1 fruit fly cellular context compared by ENCODE assay signal in genomic region chr3L:14999284-15000019, dm6.
TF ChIP-seq lines count a peak whose summit lies in the region.

mRpL39 (minus strand) TSS chr3L:14999666.
Prosbeta2 (plus strand) TSS chr3L:14999951.

TF ChIP-seq in whole organism, embryonic, 481 proteins besides CTCF, POLR2A, EP300 and RAD21 (continued from another document and continues in another):
- TF ChIP-seq CG8478 (optimal IDR thresholded peaks at IDR 0.05; lab: Kevin White, UChicago) (no peak), dysf (GFP tag; IDR thresholded peaks at IDR 0.05; lab: Robert Waterston, UW) (peak; percentile 77), CG11093 (GFP tag; IDR thresholded peaks at IDR 0.05; lab: Robert Waterston, UW) (peak; percentile 38; the same call in 1 of the 3 replicates), trem (tag; optimal IDR thresholded peaks at IDR 0.05; lab: Kevin White, UChicago) (no peak), CG34422 (GFP tag; IDR thresholded peaks at IDR 0.05; lab: Robert Waterston, UW) (peak; percentile 84), slou (GFP tag; optimal IDR thresholded peaks at IDR 0.05; lab: Kevin White, UChicago) (peak; percentile 66), vnd (GFP tag; IDR thresholded peaks at IDR 0.05; lab: Robert Waterston, UW; ENCODE audit: partially characterized antibody) (peak; percentile 98), CG12219 (GFP tag; optimal IDR thresholded peaks at IDR 0.05; lab: Kevin White, UChicago) (no peak), twi (tag; optimal IDR thresholded peaks at IDR 0.05; lab: Kevin White, UChicago) (no peak), CHES-1-like (GFP tag; optimal IDR thresholded peaks at IDR 0.05; lab: Kevin White, UChicago) (no peak), shn (GFP tag; optimal IDR thresholded peaks at IDR 0.05; lab: Kevin White, UChicago) (no peak), wdn (GFP tag; IDR thresholded peaks at IDR 0.05; lab: Robert Waterston, UW) (0 out of 2 replicates have a peak, but pooled peaks have one; percentile 41), CG7372 (GFP tag; IDR thresholded peaks at IDR 0.05; lab: Robert Waterston, UW) (peak; percentile 47), Kr (GFP tag; optimal IDR thresholded peaks at IDR 0.05; lab: Kevin White, UChicago) (no peak), CG15269 (tag; optimal IDR thresholded peaks at IDR 0.05; lab: Kevin White, UChicago) (no peak), Sox102F (GFP tag; optimal IDR thresholded peaks at IDR 0.05; lab: Kevin White, UChicago) (no peak), CG5180 (GFP tag; optimal IDR thresholded peaks at IDR 0.05; lab: Kevin White, UChicago) (no peak), tgo (GFP tag; IDR thresholded peaks at IDR 0.05; lab: Robert Waterston, UW) (peak; percentile 77), CG32772 (GFP tag; IDR thresholded peaks at IDR 0.05; lab: Robert Waterston, UW) (peak; percentile 67), Antp (GFP tag; optimal IDR thresholded peaks at IDR 0.05; lab: Kevin White, UChicago) (no peak), CG14965 (GFP tag; optimal IDR thresholded peaks at IDR 0.05; lab: Kevin White, UChicago; ENCODE audit: borderline replicate concordance) (no peak), emc (GFP tag; optimal IDR thresholded peaks at IDR 0.05; lab: Kevin White, UChicago) (no peak), CG7745 (tag; optimal IDR thresholded peaks at IDR 0.05; lab: Kevin White, UChicago) (no peak), CG6813 (GFP tag; optimal IDR thresholded peaks at IDR 0.05; lab: Kevin White, UChicago) (no peak), CG4404 (GFP tag; IDR thresholded peaks at IDR 0.05; lab: Robert Waterston, UW) (peak; percentile 72), CG1233 (GFP tag; optimal IDR thresholded peaks at IDR 0.05; lab: Kevin White, UChicago) (no peak), CG3726 (GFP tag; IDR thresholded peaks at IDR 0.05; lab: Robert Waterston, UW) (no peak), CG5953 (GFP tag; IDR thresholded peaks at IDR 0.05; lab: Robert Waterston, UW) (no peak), az2 (GFP tag; optimal IDR thresholded peaks at IDR 0.05; lab: Kevin White, UChicago) (no peak), CG16779 (GFP tag; IDR thresholded peaks at IDR 0.05; lab: Robert Waterston, UW) (no peak), chinmo (GFP tag; IDR thresholded peaks at IDR 0.05; lab: Robert Waterston, UW; ENCODE audit: partially characterized antibody) (0 out of 4 replicates have a peak, but pooled peaks have one; percentile 18), Atf3 (GFP tag; optimal IDR thresholded peaks at IDR 0.05; lab: Kevin White, UChicago) (no peak), oc (tag; optimal IDR thresholded peaks at IDR 0.05; lab: Kevin White, UChicago) (no peak), ind (GFP tag; optimal IDR thresholded peaks at IDR 0.05; lab: Kevin White, UChicago) (peak; percentile 34), BEAF-32 (GFP tag; optimal IDR thresholded peaks at IDR 0.05; lab: Kevin White, UChicago) (peak; percentile 67), CG18476 (GFP tag; optimal IDR thresholded peaks at IDR 0.05; lab: Kevin White, UChicago) (peak; percentile 22), chn (GFP tag; optimal IDR thresholded peaks at IDR 0.05; lab: Kevin White, UChicago) (no peak), lov (optimal IDR thresholded peaks at IDR 0.05; lab: Kevin White, UChicago) (no peak), lov (GFP tag; IDR thresholded peaks at IDR 0.05; lab: Robert Waterston, UW) (no peak), salm (tag; optimal IDR thresholded peaks at IDR 0.05; lab: Kevin White, UChicago) (no peak), zen2 (GFP tag; IDR thresholded peaks at IDR 0.05; lab: Robert Waterston, UW; ENCODE audit: partially characterized antibody) (peak; percentile 77; the same call in 2 of the 3 replicates), pros (GFP tag; optimal IDR thresholded peaks at IDR 0.05; lab: Kevin White, UChicago) (no peak), CG4360 (GFP tag; IDR thresholded peaks at IDR 0.05; lab: Robert Waterston, UW) (no peak), pita (GFP tag; optimal IDR thresholded peaks at IDR 0.05; lab: Kevin White, UChicago) (no peak), CG4424 (GFP tag; optimal IDR thresholded peaks at IDR 0.05; lab: Kevin White, UChicago) (peak; percentile 64), ssp (GFP tag; IDR thresholded peaks at IDR 0.05; lab: Robert Waterston, UW) (peak; percentile 92), gfzf (GFP tag; optimal IDR thresholded peaks at IDR 0.05; lab: Kevin White, UChicago) (no peak), inv (GFP tag; IDR thresholded peaks at IDR 0.05; lab: Robert Waterston, UW; ENCODE audit: partially characterized antibody) (peak; percentile 91), CG10543 (GFP tag; optimal IDR thresholded peaks at IDR 0.05; lab: Kevin White, UChicago) (peak; percentile 15), CG12299 (tag; optimal IDR thresholded peaks at IDR 0.05; lab: Kevin White, UChicago) (no peak), MESR4 (GFP tag; optimal IDR thresholded peaks at IDR 0.05; lab: Kevin White, UChicago) (peak; percentile 33), CG18599 (GFP tag; optimal IDR thresholded peaks at IDR 0.05; lab: Kevin White, UChicago) (peak; percentile 58), schlank (tag; optimal IDR thresholded peaks at IDR 0.05; lab: Kevin White, UChicago) (no peak), nom (GFP tag; optimal IDR thresholded peaks at IDR 0.05; lab: Kevin White, UChicago) (no peak), E2f2 (GFP tag; IDR thresholded peaks at IDR 0.05; lab: Robert Waterston, UW) (no peak), CG10979 (tag; optimal IDR thresholded peaks at IDR 0.05; lab: Kevin White, UChicago) (no peak), CG18764 (GFP tag; optimal IDR thresholded peaks at IDR 0.05; lab: Kevin White, UChicago) (peak; percentile 69), CG10321 (GFP tag; IDR thresholded peaks at IDR 0.05; lab: Robert Waterston, UW) (no peak), ftz-f1 (GFP tag; optimal IDR thresholded peaks at IDR 0.05; lab: Kevin White, UChicago) (no peak), Dip3 (GFP tag; optimal IDR thresholded peaks at IDR 0.05; lab: Kevin White, UChicago) (no peak), CG3838 (GFP tag; optimal IDR thresholded peaks at IDR 0.05; lab: Kevin White, UChicago) (no peak), Sox100B (GFP tag; optimal IDR thresholded peaks at IDR 0.05; lab: Kevin White, UChicago) (peak; percentile 58), sqz (GFP tag; optimal IDR thresholded peaks at IDR 0.05; lab: Kevin White, UChicago) (no peak), sisA (GFP tag; IDR thresholded peaks at IDR 0.05; lab: Robert Waterston, UW) (peak; percentile 68), CG9797 (GFP tag; optimal IDR thresholded peaks at IDR 0.05; lab: Kevin White, UChicago) (no peak), CG8089 (GFP tag; optimal IDR thresholded peaks at IDR 0.05; lab: Kevin White, UChicago) (no peak), fd102C (GFP tag; optimal IDR thresholded peaks at IDR 0.05; lab: Kevin White, UChicago) (no peak), CG2199 (GFP tag; IDR thresholded peaks at IDR 0.05; lab: Robert Waterston, UW) (no peak), CG17186 (GFP tag; optimal IDR thresholded peaks at IDR 0.05; lab: Kevin White, UChicago) (no peak), CG3847 (GFP tag; IDR thresholded peaks at IDR 0.05; lab: Robert Waterston, UW) (peak; percentile 52), yki (optimal IDR thresholded peaks at IDR 0.05; lab: Kevin White, UChicago) (no peak), CG1832 (GFP tag; optimal IDR thresholded peaks at IDR 0.05; lab: Kevin White, UChicago) (no peak), CG4617 (GFP tag; optimal IDR thresholded peaks at IDR 0.05; lab: Kevin White, UChicago; ENCODE audit: borderline replicate concordance) (no peak), ERR (GFP tag; optimal IDR thresholded peaks at IDR 0.05; lab: Kevin White, UChicago) (no peak), bigmax (GFP tag; optimal IDR thresholded peaks at IDR 0.05; lab: Kevin White, UChicago) (no peak), Elba2 (GFP tag; optimal IDR thresholded peaks at IDR 0.05; lab: Kevin White, UChicago) (no peak), Atf-2 (GFP tag; optimal IDR thresholded peaks at IDR 0.05; lab: Kevin White, UChicago) (no peak), CG10565 (GFP tag; optimal IDR thresholded peaks at IDR 0.05; lab: Kevin White, UChicago) (no peak), Bteb2 (GFP tag; optimal IDR thresholded peaks at IDR 0.05; lab: Kevin White, UChicago) (no peak), Scr (GFP tag; IDR thresholded peaks at IDR 0.05; lab: Robert Waterston, UW; ENCODE audit: partially characterized antibody) (peak; percentile 99), vvl (GFP tag; IDR thresholded peaks at IDR 0.05; lab: Robert Waterston, UW) (peak; percentile 83), Hsf (GFP tag; optimal IDR thresholded peaks at IDR 0.05; lab: Kevin White, UChicago) (no peak), da (GFP tag; optimal IDR thresholded peaks at IDR 0.05; lab: Kevin White, UChicago) (no peak), ewg (GFP tag; optimal IDR thresholded peaks at IDR 0.05; lab: Kevin White, UChicago) (no peak), org-1 (GFP tag; optimal IDR thresholded peaks at IDR 0.05; lab: Kevin White, UChicago) (no peak), dimm (GFP tag; IDR thresholded peaks at IDR 0.05; lab: Robert Waterston, UW) (no peak), ranshi (GFP tag; IDR thresholded peaks at IDR 0.05; lab: Robert Waterston, UW) (peak; percentile 67; the same call in 1 of the 2 replicates), psq (GFP tag; optimal IDR thresholded peaks at IDR 0.05; lab: Kevin White, UChicago) (no peak), CG12155 (GFP tag; optimal IDR thresholded peaks at IDR 0.05; lab: Kevin White, UChicago) (no peak), Eip74EF (GFP tag; optimal IDR thresholded peaks at IDR 0.05; lab: Kevin White, UChicago) (no peak), CG11504 (tag; optimal IDR thresholded peaks at IDR 0.05; lab: Kevin White, UChicago) (peak; percentile 78), CG18011 (GFP tag; optimal IDR thresholded peaks at IDR 0.05; lab: Kevin White, UChicago) (no peak), Dek (tag; optimal IDR thresholded peaks at IDR 0.05; lab: Kevin White, UChicago) (peak; percentile 24), Dfd (GFP tag; optimal IDR thresholded peaks at IDR 0.05; lab: Kevin White, UChicago) (no peak), sens-2 (GFP tag; IDR thresholded peaks at IDR 0.05; lab: Robert Waterston, UW) (no peak), HLH3B (GFP tag; IDR thresholded peaks at IDR 0.05; lab: Robert Waterston, UW) (peak; percentile 59), Max (GFP tag; optimal IDR thresholded peaks at IDR 0.05; lab: Kevin White, UChicago) (peak; percentile 64), dan (GFP tag; IDR thresholded peaks at IDR 0.05; lab: Robert Waterston, UW) (no peak), CG14860 (GFP tag; IDR thresholded peaks at IDR 0.05; lab: Robert Waterston, UW; ENCODE audit: partially characterized antibody) (peak; percentile 98), CG2712 (tag; optimal IDR thresholded peaks at IDR 0.05; lab: Kevin White, UChicago) (peak; percentile 84), dm (GFP tag; optimal IDR thresholded peaks at IDR 0.05; lab: Kevin White, UChicago) (no peak), CG9609 (GFP tag; optimal IDR thresholded peaks at IDR 0.05; lab: Kevin White, UChicago) (no peak), Mes4 (GFP tag; optimal IDR thresholded peaks at IDR 0.05; lab: Kevin White, UChicago) (no peak), CG42726 (GFP tag; IDR thresholded peaks at IDR 0.05; lab: Robert Waterston, UW; ENCODE audit: partially characterized antibody) (peak; percentile 77), CG31441 (GFP tag; IDR thresholded peaks at IDR 0.05; lab: Robert Waterston, UW) (peak; percentile 87), toy (GFP tag; IDR thresholded peaks at IDR 0.05; lab: Robert Waterston, UW) (no peak), Aef1 (GFP tag; IDR thresholded peaks at IDR 0.05; lab: Robert Waterston, UW) (peak; percentile 62), Pdp1 (GFP tag; optimal IDR thresholded peaks at IDR 0.05; lab: Kevin White, UChicago) (peak in 1 of 2 experiments; percentile 66), Nf-YB (GFP tag; optimal IDR thresholded peaks at IDR 0.05; lab: Kevin White, UChicago) (no peak), CG2202 (tag; optimal IDR thresholded peaks at IDR 0.05; lab: Kevin White, UChicago) (no peak), CG4730 (GFP tag; IDR thresholded peaks at IDR 0.05; lab: Robert Waterston, UW) (peak; percentile 72), nau (GFP tag; optimal IDR thresholded peaks at IDR 0.05; lab: Kevin White, UChicago) (no peak), CG9437 (GFP tag; optimal IDR thresholded peaks at IDR 0.05; lab: Kevin White, UChicago) (no peak), CG12071 (GFP tag; optimal IDR thresholded peaks at IDR 0.05; lab: Kevin White, UChicago) (no peak), gro (GFP tag; optimal IDR thresholded peaks at IDR 0.05; lab: Kevin White, UChicago) (no peak), cas (GFP tag; IDR thresholded peaks at IDR 0.05; lab: Robert Waterston, UW) (no peak), CG9932 (GFP tag; IDR thresholded peaks at IDR 0.05; lab: Robert Waterston, UW) (peak; percentile 74), pfk (GFP tag; optimal IDR thresholded peaks at IDR 0.05; lab: Kevin White, UChicago) (no peak), z (GFP tag; IDR thresholded peaks at IDR 0.05; lab: Robert Waterston, UW) (no peak), dpn (GFP tag; optimal IDR thresholded peaks at IDR 0.05; lab: Kevin White, UChicago) (no peak), bowl (GFP tag; IDR thresholded peaks at IDR 0.05; lab: Robert Waterston, UW) (no peak), CG31365 (tag; optimal IDR thresholded peaks at IDR 0.05; lab: Kevin White, UChicago) (no peak), CG1024 (GFP tag; IDR thresholded peaks at IDR 0.05; lab: Robert Waterston, UW) (peak; percentile 30; the same call in 1 of the 2 replicates), ase (GFP tag; IDR thresholded peaks at IDR 0.05; lab: Robert Waterston, UW) (peak; percentile 64; the same call in 1 of the 3 replicates), Awh (GFP tag; IDR thresholded peaks at IDR 0.05; lab: Robert Waterston, UW) (0 out of 2 replicates have a peak, but pooled peaks have one; percentile 56), pzg (GFP tag; optimal IDR thresholded peaks at IDR 0.05; lab: Kevin White, UChicago) (peak; percentile 35), CG12744 (GFP tag; optimal IDR thresholded peaks at IDR 0.05; lab: Kevin White, UChicago) (no peak), CG15011 (GFP tag; optimal IDR thresholded peaks at IDR 0.05; lab: Kevin White, UChicago) (no peak), Camta (GFP tag; optimal IDR thresholded peaks at IDR 0.05; lab: Kevin White, UChicago) (no peak), CG7987 (GFP tag; optimal IDR thresholded peaks at IDR 0.05; lab: Kevin White, UChicago) (no peak), lola (GFP tag; optimal IDR thresholded peaks at IDR 0.05; lab: Kevin White, UChicago) (no peak), Nf-YC (tag; optimal IDR thresholded peaks at IDR 0.05; lab: Kevin White, UChicago) (no peak), danr (GFP tag; IDR thresholded peaks at IDR 0.05; lab: Robert Waterston, UW) (peak; percentile 63; the same call in 1 of the 2 replicates), zen (tag; optimal IDR thresholded peaks at IDR 0.05; lab: Kevin White, UChicago) (peak; percentile 62), unpg (GFP tag; optimal IDR thresholded peaks at IDR 0.05; lab: Kevin White, UChicago) (peak; percentile 53)
